Worm (Caenorhabditis elegans) whole organism, mixed stage, embryonic: ENCODE measurements around the gene W10G11.1.

Experiments
- cnd-1 ChIP-seq: fragments of 200-800 bp; sonication (Bioruptor generic); optimal IDR thresholded peaks from 2 replicates; lab custom pipeline; 2018; ENCODE audit warnings: mild to moderate bottlenecking, missing genetic modification characterization, missing compliant biosample characterization
- elt-3 ChIP-seq: fragments of 150-350 bp; optimal IDR thresholded peaks from 2 replicates; lab custom pipeline; 2014; ENCODE audit warnings: missing biosample characterization, missing genetic modification characterization
- mab-5 ChIP-seq: fragments of 150-350 bp; optimal IDR thresholded peaks from 2 replicates; lab custom pipeline; 2014; ENCODE audit warnings: missing biosample characterization, missing genetic modification characterization
- mep-1 ChIP-seq: fragments of 150-350 bp; optimal IDR thresholded peaks from 2 replicates; lab custom pipeline; 2017; ENCODE audit warnings: missing biosample characterization, missing genetic modification reagents, missing genetic modification characterization, inconsistent platforms
- mls-2 ChIP-seq: sonication (generic microtip); optimal IDR thresholded peaks from 2 replicates; lab custom pipeline; 2016; ENCODE audit warnings: mild to moderate bottlenecking, missing genetic modification characterization, moderate library complexity, missing compliant biosample characterization
- nhr-237 ChIP-seq: fragments of 150-350 bp; optimal IDR thresholded peaks from 2 replicates; lab custom pipeline; 2014; ENCODE audit warnings: missing biosample characterization, missing genetic modification characterization
- pha-4 ChIP-seq: fragments of 150-350 bp; optimal IDR thresholded peaks from 2 replicates; lab custom pipeline; 2018; ENCODE audit warnings: missing biosample characterization, missing genetic modification reagents, missing genetic modification characterization
- sem-2 ChIP-seq: fragments of 200-800 bp; sonication (Bioruptor generic); optimal IDR thresholded peaks from 2 replicates; lab custom pipeline; 2018; ENCODE audit warnings: mild to moderate bottlenecking, missing genetic modification characterization, missing compliant biosample characterization
- snpc-4 ChIP-seq: fragments of 150-350 bp; optimal IDR thresholded peaks from 2 replicates; lab custom pipeline; 2014; ENCODE audit warnings: missing biosample characterization, missing genetic modification characterization
- unc-120 ChIP-seq: sonication (generic microtip); optimal IDR thresholded peaks from 2 replicates; lab custom pipeline; 2017; ENCODE audit warnings: missing genetic modification characterization, missing compliant biosample characterization; ENCODE audit not compliant: poor library complexity, severe bottlenecking

DNA sequence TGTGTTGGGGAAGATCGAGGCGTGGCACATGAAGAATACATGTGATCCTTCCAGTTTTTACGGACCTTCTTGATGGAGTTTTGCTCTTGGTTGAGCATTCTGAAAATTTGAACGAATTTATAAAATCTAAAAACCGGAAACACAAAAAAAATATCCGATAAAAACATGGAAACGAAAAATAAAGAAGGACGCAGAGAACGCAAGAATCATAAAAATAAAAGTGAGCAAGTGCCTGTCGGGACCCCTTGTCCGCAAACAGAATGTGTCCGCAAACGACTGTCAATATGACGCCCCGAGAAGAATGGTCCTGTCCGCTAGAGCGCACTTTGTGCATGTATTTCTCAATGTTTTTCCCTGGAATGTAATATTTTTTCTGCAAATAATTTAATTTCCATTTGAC is 49.3 kb upstream of the W10G11.1 start, which contains the start of gene Y49F6A.5:
- TF ChIP-seq elt-3 (tag; lab: Kevin White, UChicago), result no peak
- no peak for TF ChIP-seq mab-5 (tag; lab: Kevin White, UChicago)
- TF ChIP-seq unc-120 (tag; lab: Kevin White, UChicago), result no peak
- TF ChIP-seq mep-1, result no peak
- no peak for TF ChIP-seq sem-2 (GFP tag; lab: Kevin White, UChicago)
- no peak for TF ChIP-seq snpc-4 (tag; lab: Kevin White, UChicago)
- no peak for TF ChIP-seq nhr-237 (tag; lab: Kevin White, UChicago)
- TF ChIP-seq mls-2 (tag; lab: Kevin White, UChicago), result no peak
- no peak for TF ChIP-seq cnd-1
- no peak for TF ChIP-seq pha-4 (tag; lab: Kevin White, UChicago)
